Worm (Caenorhabditis elegans): ENCODE measurements around the gene F07C3.9.

F07C3.9 gene

ce11 chrV:9247416-9247815 is 7.0 kb downstream of the F07C3.9 start (continued):
- TF ChIP-seq lir-3 (tag; optimal IDR thresholded peaks at IDR 0.05; ENCODE audit: poor library complexity) (no peak), egl-13 (tag; optimal IDR thresholded peaks at IDR 0.05) (no peak), efl-3 (GFP tag; optimal IDR thresholded peaks at IDR 0.05) (no peak), mdl-1 (tag; optimal IDR thresholded peaks at IDR 0.05) (peak in 1 of 2 experiments; percentile 34), lin-13 (GFP tag; optimal IDR thresholded peaks at IDR 0.05) (no peak), unc-62 (GFP tag; optimal IDR thresholded peaks at IDR 0.05) (no peak), ceh-90 (tag; optimal IDR thresholded peaks at IDR 0.05) (no peak), lin-35 (GFP tag; optimal IDR thresholded peaks at IDR 0.05) (peak in 1 of 2 experiments; percentile 0), efl-1 (optimal IDR thresholded peaks at IDR 0.05) (peak; percentile 16 to 34), efl-1 (GFP tag; optimal IDR thresholded peaks at IDR 0.05 in 1 of 2) (no peak), fos-1 (tag; optimal IDR thresholded peaks at IDR 0.05) (no peak), zip-4 (GFP tag; optimal IDR thresholded peaks at IDR 0.05) (no peak), nhr-77 (tag; optimal IDR thresholded peaks at IDR 0.05) (no peak), hpl-2 (GFP tag; optimal IDR thresholded peaks at IDR 0.05) (no peak), lin-14 (GFP tag; optimal IDR thresholded peaks at IDR 0.05) (peak; percentile 85), blmp-1 (tag; optimal IDR thresholded peaks at IDR 0.05) (no peak), dpl-1 (GFP tag; optimal IDR thresholded peaks at IDR 0.05) (no peak), jun-1 (tag; optimal IDR thresholded peaks at IDR 0.05) (no peak), xbp-1 (tag; optimal IDR thresholded peaks at IDR 0.05) (no peak), rnt-1 (tag; optimal IDR thresholded peaks at IDR 0.05) (peak; percentile 43)

ce11 chrV:9246260-9246659 is 8.2 kb downstream of the F07C3.9 start, which contains the start of gene aat-2:
TSS of gene aat-2 (minus strand) at chrV:9246360.
- TF ChIP-seq blmp-1 (tag; optimal IDR thresholded peaks at IDR 0.05) = no peak
- no peak for TF ChIP-seq F16B12.6 (tag; optimal IDR thresholded peaks at IDR 0.05)
- TF ChIP-seq pqm-1 (tag; optimal IDR thresholded peaks at IDR 0.05) = no peak
- TF ChIP-seq zip-4 (GFP tag; optimal IDR thresholded peaks at IDR 0.05) = no peak

- TF ChIP-seq ces-1 (GFP tag; optimal IDR thresholded peaks at IDR 0.05) = no peak
- no peak for TF ChIP-seq hlh-4 (tag; optimal IDR thresholded peaks at IDR 0.05)
- TF ChIP-seq zag-1 (tag; optimal IDR thresholded peaks at IDR 0.05) = peak; percentile 35
- TF ChIP-seq isw-1 (GFP tag; IDR thresholded peaks at IDR 0.05) = peak; percentile 66
- no peak for TF ChIP-seq unc-98 (GFP tag; IDR thresholded peaks at IDR 0.05)
- peak; percentile 25 for TF ChIP-seq zip-4 (GFP tag; optimal IDR thresholded peaks at IDR 0.05)
- no peak for TF ChIP-seq egl-27 (tag; optimal IDR thresholded peaks at IDR 0.05)
- TF ChIP-seq lin-15B (tag; optimal IDR thresholded peaks at IDR 0.05) = peak; percentile 54
- TF ChIP-seq lin-35 (GFP tag; optimal IDR thresholded peaks at IDR 0.05) = peak; percentile 85 to 89
- peak; percentile 83 to 84 (median 83) for TF ChIP-seq ceh-82 (tag; optimal IDR thresholded peaks at IDR 0.05)
- peak; percentile 74 to 87 (median 83) for TF ChIP-seq dpl-1 (GFP tag; optimal IDR thresholded peaks at IDR 0.05)
- TF ChIP-seq lin-39 (tag; optimal IDR thresholded peaks at IDR 0.05) = peak; percentile 34
- peak; percentile 69 for TF ChIP-seq snpc-4 (tag; optimal IDR thresholded peaks at IDR 0.05)
- TF ChIP-seq sup-37 (GFP tag; optimal IDR thresholded peaks at IDR 0.05) = no peak
- no peak for TF ChIP-seq hlh-17 (GFP tag; optimal IDR thresholded peaks at IDR 0.05; ENCODE audit: borderline replicate concordance)
- TF ChIP-seq nhr-77 (tag; optimal IDR thresholded peaks at IDR 0.05) = peak; percentile 75
- peak; percentile 92 for TF ChIP-seq nhr-71 (tag; optimal IDR thresholded peaks at IDR 0.05)
- TF ChIP-seq nhr-11 (tag; optimal IDR thresholded peaks at IDR 0.05) = no peak
- peak; percentile 85 for TF ChIP-seq nhr-47 (tag; optimal IDR thresholded peaks at IDR 0.05)
- TF ChIP-seq mep-1 (tag; optimal IDR thresholded peaks at IDR 0.05) = peak; percentile 96
- TF ChIP-seq fkh-10 (GFP tag; optimal IDR thresholded peaks at IDR 0.05) = peak; percentile 91
- TF ChIP-seq xbp-1 (tag; optimal IDR thresholded peaks at IDR 0.05) = peak; percentile 81
- TF ChIP-seq unc-62 (GFP tag; optimal IDR thresholded peaks at IDR 0.05) = no peak
- TF ChIP-seq nhr-84 (tag; optimal IDR thresholded peaks at IDR 0.05) = no peak
- TF ChIP-seq rnt-1 (tag; optimal IDR thresholded peaks at IDR 0.05) = peak; percentile 78
- peak in 1 of 2 experiments; percentile 38 for TF ChIP-seq ztf-11 (tag; optimal IDR thresholded peaks at IDR 0.05)
- peak; percentile 90 for TF ChIP-seq nhr-20 (tag; optimal IDR thresholded peaks at IDR 0.05)
- TF ChIP-seq pax-3 (tag; optimal IDR thresholded peaks at IDR 0.05) = no peak
- no peak for TF ChIP-seq fkh-4 (tag; optimal IDR thresholded peaks at IDR 0.05; ENCODE audit: borderline replicate concordance)
- TF ChIP-seq ama-1 (optimal IDR thresholded peaks at IDR 0.05) = peak; percentile 46
- peak in 1 of 2 experiments; percentile 68 for TF ChIP-seq mdl-1 (tag; optimal IDR thresholded peaks at IDR 0.05)
- TF ChIP-seq hpl-2 (GFP tag; optimal IDR thresholded peaks at IDR 0.05) = no peak
- no peak for TF ChIP-seq nhr-76 (tag; optimal IDR thresholded peaks at IDR 0.05)
- peak; percentile 28 for TF ChIP-seq lir-3 (tag; optimal IDR thresholded peaks at IDR 0.05; ENCODE audit: poor library complexity)
Measured at ce11 chrV:9243171-9243996, 11.1 kb downstream of the F07C3.9 start, which contains the start of gene glo-4. TSS of gene glo-4 (minus strand) at chrV:9243221.
